Worm (Caenorhabditis elegans): Measurements from ENCODE around the gene ZK1307.4.

- no peak for TF ChIP-seq ama-1 (optimal IDR thresholded peaks at IDR 0.05)
- no peak for TF ChIP-seq pes-1 (GFP tag; IDR thresholded peaks at IDR 0.05)
- no peak for TF ChIP-seq hnd-1 (tag; optimal IDR thresholded peaks at IDR 0.05)
- no peak for TF ChIP-seq ceh-36 (tag; optimal IDR thresholded peaks at IDR 0.05)
- no peak for TF ChIP-seq F13C5.2 (tag; optimal IDR thresholded peaks at IDR 0.05)
- TF ChIP-seq aly-1 (tag; optimal IDR thresholded peaks at IDR 0.05) = no peak
- no peak for TF ChIP-seq B0310.2 (tag; optimal IDR thresholded peaks at IDR 0.05)
- TF ChIP-seq tbx-37 (GFP tag; conservative IDR thresholded peaks at IDR 0.05) = no peak
- TF ChIP-seq tbx-11 (GFP tag; IDR thresholded peaks at IDR 0.05) = no peak
Observed at ce11 chrII:9619995-9620535, 31.5 kb downstream of the ZK1307.4 start.
